Worm (Caenorhabditis elegans) whole organism, L1 larva: Measurements from ENCODE around the gene F40F12.9.
A peak's percentile ranks its signal among the peaks of the same experiment; 100 is the strongest.

Experiments used
- C04F5.9 ChIP-seq: sonication (generic microtip); optimal IDR thresholded peaks from 2 replicates; lab custom pipeline; 2016; ENCODE audit warnings: missing genetic modification characterization, missing compliant biosample characterization
- aha-1 ChIP-seq: fragments of 150-350 bp; optimal IDR thresholded peaks from 2 replicates; lab custom pipeline; 2014; ENCODE audit warnings: missing biosample characterization, missing genetic modification characterization
- aly-2 ChIP-seq: fragments of 150-350 bp; optimal IDR thresholded peaks from 2 replicates; lab custom pipeline; 2014; ENCODE audit warnings: missing biosample characterization, missing genetic modification characterization
- ama-1 ChIP-seq: fragments of 150-350 bp; optimal IDR thresholded peaks from 2 replicates; lab custom pipeline; 2014
- blmp-1 ChIP-seq: fragments of 150-350 bp; optimal IDR thresholded peaks from 2 replicates; lab custom pipeline; 2014; ENCODE audit warnings: missing biosample characterization, missing genetic modification characterization
- ceh-63 ChIP-seq: fragments of 200-800 bp; sonication (Bioruptor generic); optimal IDR thresholded peaks from 2 replicates; lab custom pipeline; 2018; ENCODE audit warnings: mild to moderate bottlenecking, missing genetic modification characterization, missing compliant biosample characterization
- ceh-8 ChIP-seq: fragments of 200-800 bp; sonication (Bioruptor generic); optimal IDR thresholded peaks from 2 replicates; lab custom pipeline; 2018; ENCODE audit warnings: mild to moderate bottlenecking, missing genetic modification characterization, moderate library complexity, missing compliant biosample characterization
- ceh-82 ChIP-seq, 3 experiments: fragments of 150-350 bp in 1 of 3; sonication (generic microtip) in 2 of 3; optimal IDR thresholded peaks; 2 replicates each; lab custom pipeline; 2014 to 2017; ENCODE audit warnings: missing biosample characterization in 3 of 3, missing genetic modification characterization in 3 of 3
- dpl-1 ChIP-seq, 3 experiments: fragments of 150-350 bp in 2 of 3; sonication (generic microtip) in 1 of 3; optimal IDR thresholded peaks; 2 replicates each; lab custom pipeline; 2014 to 2017; ENCODE audit warnings: missing biosample characterization in 3 of 3, missing genetic modification characterization in 3 of 3, missing genetic modification reagents in 3 of 3
- efl-1 ChIP-seq, 4 experiments: fragments of 150-350 bp; optimal IDR thresholded peaks in 3 of 4; peaks in 1 of 4; 1 replicate in 1 of 4; 2 replicates in 3 of 4; lab custom pipeline; 2014; ENCODE audit warnings: missing biosample characterization in 2 of 4, missing genetic modification characterization in 2 of 4, missing genetic modification reagents in 2 of 4
- efl-3 ChIP-seq: fragments of 200-800 bp; sonication (Bioruptor generic); optimal IDR thresholded peaks from 2 replicates; lab custom pipeline; 2018; ENCODE audit warnings: mild to moderate bottlenecking, missing genetic modification characterization, missing compliant biosample characterization
- egl-13 ChIP-seq: sonication (generic microtip); optimal IDR thresholded peaks from 2 replicates; lab custom pipeline; 2016; ENCODE audit warnings: missing genotype, missing genetic modification reagents, missing genetic modification characterization, missing compliant biosample characterization
- egl-27 ChIP-seq, 2 experiments: fragments of 150-350 bp in 1 of 2; sonication (generic microtip); optimal IDR thresholded peaks; 3 replicates each; lab custom pipeline; 2017 to 2018; ENCODE audit warnings: missing biosample characterization in 2 of 2, missing genetic modification characterization in 2 of 2, missing genetic modification reagents in 2 of 2
- elt-3 ChIP-seq, 6 experiments: fragments of 150-350 bp in 1 of 6; sonication (generic microtip); optimal IDR thresholded peaks; 2 replicates each; lab custom pipeline; 2017 to 2018; ENCODE audit warnings: missing biosample characterization in 6 of 6, missing genetic modification characterization in 6 of 6, inconsistent platforms in 1 of 6
- fkh-10 ChIP-seq: sonication (generic microtip); optimal IDR thresholded peaks from 2 replicates; lab custom pipeline; 2017; ENCODE audit warnings: missing biosample characterization, missing genetic modification reagents, missing genetic modification characterization
- fos-1 ChIP-seq: fragments of 150-350 bp; optimal IDR thresholded peaks from 2 replicates; lab custom pipeline; 2014; ENCODE audit warnings: missing biosample characterization, missing genetic modification characterization
- grh-1 ChIP-seq: fragments of 200-800 bp; sonication (Bioruptor generic); IDR thresholded peaks from 2 replicates; pipeline ENCODE4 v1.3.6; 2022; ENCODE audit warnings: missing genetic modification reagents, missing genetic modification characterization, missing compliant biosample characterization
- hlh-17 ChIP-seq: fragments of 200-800 bp; sonication (Bioruptor generic); optimal IDR thresholded peaks from 2 replicates; lab custom pipeline; 2018; ENCODE audit warnings: missing genetic modification characterization, mild to moderate bottlenecking, missing compliant biosample characterization, moderate library complexity, borderline replicate concordance
- hlh-4 ChIP-seq: sonication (generic microtip); optimal IDR thresholded peaks from 2 replicates; lab custom pipeline; 2016; ENCODE audit warnings: mild to moderate bottlenecking, missing genetic modification characterization, missing compliant biosample characterization
- isw-1 ChIP-seq: fragments of 200-800 bp; sonication (Bioruptor generic); IDR thresholded peaks from 2 replicates; pipeline ENCODE4 v1.3.6; 2022; ENCODE audit warnings: missing genetic modification characterization, missing compliant biosample characterization
- lin-14 ChIP-seq: fragments of 200-800 bp; sonication (Bioruptor generic); optimal IDR thresholded peaks from 2 replicates; lab custom pipeline; 2018; ENCODE audit warnings: mild to moderate bottlenecking, missing genetic modification characterization, moderate library complexity, missing compliant biosample characterization
- lin-15B ChIP-seq: fragments of 150-350 bp; sonication (generic microtip); optimal IDR thresholded peaks from 3 replicates; lab custom pipeline; 2014; ENCODE audit warnings: missing biosample characterization, missing genetic modification characterization
- lin-35 ChIP-seq, 2 experiments: fragments of 150-350 bp; optimal IDR thresholded peaks; 2 replicates each; lab custom pipeline; 2014; ENCODE audit warnings: missing biosample characterization in 2 of 2, missing genetic modification characterization in 2 of 2, missing genetic modification reagents in 2 of 2
- mdl-1 ChIP-seq, 2 experiments: fragments of 150-350 bp; optimal IDR thresholded peaks; 2 replicates each; lab custom pipeline; 2014 to 2017; ENCODE audit warnings: missing biosample characterization in 2 of 2, missing genetic modification characterization in 2 of 2, inconsistent platforms in 1 of 2
- mep-1 ChIP-seq: fragments of 150-350 bp; optimal IDR thresholded peaks from 2 replicates; lab custom pipeline; 2014; ENCODE audit warnings: missing biosample characterization, missing genetic modification characterization
- nhr-19 ChIP-seq: fragments of 200-800 bp; sonication (Bioruptor generic); conservative IDR thresholded peaks from 2 replicates; pipeline ENCODE4 v1.3.6; 2022; ENCODE audit warnings: missing genetic modification characterization, missing compliant biosample characterization
- nhr-237 ChIP-seq: fragments of 150-350 bp; optimal IDR thresholded peaks from 2 replicates; lab custom pipeline; 2014; ENCODE audit warnings: missing biosample characterization, missing genetic modification characterization
- nhr-28 ChIP-seq: fragments of 150-350 bp; optimal IDR thresholded peaks from 2 replicates; lab custom pipeline; 2014; ENCODE audit warnings: missing biosample characterization, missing genetic modification characterization
- nhr-47 ChIP-seq: sonication (generic microtip); optimal IDR thresholded peaks from 2 replicates; lab custom pipeline; 2016; ENCODE audit warnings: mild to moderate bottlenecking, missing genetic modification characterization, moderate library complexity, missing compliant biosample characterization
- nhr-71 ChIP-seq: sonication (generic microtip); optimal IDR thresholded peaks from 2 replicates; lab custom pipeline; 2016; ENCODE audit warnings: mild to moderate bottlenecking, missing genetic modification characterization, moderate library complexity, missing compliant biosample characterization
- nhr-76 ChIP-seq: sonication (generic microtip); optimal IDR thresholded peaks from 2 replicates; lab custom pipeline; 2017; ENCODE audit warnings: missing biosample characterization, missing genetic modification characterization
- nhr-77 ChIP-seq: fragments of 150-350 bp; optimal IDR thresholded peaks from 2 replicates; lab custom pipeline; 2014; ENCODE audit warnings: missing biosample characterization, missing genetic modification characterization
- nhr-85 ChIP-seq: sonication (generic microtip); peaks from one replicate; lab custom pipeline; 2016; ENCODE audit warnings: missing genetic modification characterization, inconsistent platforms, missing compliant biosample characterization
- pax-3 ChIP-seq: fragments of 200-800 bp; sonication (Bioruptor generic); optimal IDR thresholded peaks from 2 replicates; lab custom pipeline; 2018; ENCODE audit warnings: mild to moderate bottlenecking, missing genetic modification characterization, moderate library complexity, missing compliant biosample characterization
- snu-23 ChIP-seq: sonication (generic microtip); optimal IDR thresholded peaks from 2 replicates; lab custom pipeline; 2016; ENCODE audit warnings: missing genetic modification characterization, missing compliant biosample characterization
- tlp-1 ChIP-seq: fragments of 150-350 bp; optimal IDR thresholded peaks from 2 replicates; lab custom pipeline; 2014; ENCODE audit warnings: missing biosample characterization, missing genetic modification characterization
- unc-130 ChIP-seq: fragments of 150-350 bp; optimal IDR thresholded peaks from 2 replicates; lab custom pipeline; 2017; ENCODE audit warnings: missing biosample characterization, missing genetic modification characterization, inconsistent platforms
- unc-30 ChIP-seq: sonication (generic microtip); optimal IDR thresholded peaks from 2 replicates; lab custom pipeline; 2017; ENCODE audit warnings: missing biosample characterization, missing genetic modification characterization
- vab-15 ChIP-seq: sonication (generic microtip); optimal IDR thresholded peaks from 2 replicates; lab custom pipeline; 2017; ENCODE audit warnings: missing genotype, mild to moderate bottlenecking, missing genetic modification characterization, missing compliant biosample characterization
- xbp-1 ChIP-seq: sonication (generic microtip); optimal IDR thresholded peaks from 2 replicates; lab custom pipeline; 2016; ENCODE audit warnings: missing genetic modification characterization, missing compliant biosample characterization
- ztf-11 ChIP-seq, 2 experiments: sonication (generic microtip); optimal IDR thresholded peaks; 2 replicates each; lab custom pipeline; 2016 to 2017; ENCODE audit warnings: missing genetic modification characterization in 2 of 2, missing biosample characterization in 1 of 2, missing compliant biosample characterization in 1 of 2

Gene F40F12.9

ce11 chrIII:9920764-9921163 is 9.6 kb downstream of the F40F12.9 start, which contains the start of gene F40F12.3 (continued):
- TF ChIP-seq pax-3 (no peak), nhr-237 (tag; lab: Kevin White, UChicago) (no peak), xbp-1 (tag; lab: Kevin White, UChicago) (no peak), unc-130 (tag; lab: Kevin White, UChicago) (no peak)
- TF ChIP-seq, all 84 proteins: peak for 0

- no peak for TF ChIP-seq ceh-82 (tag; optimal IDR thresholded peaks at IDR 0.05; lab: Kevin White, UChicago)
- TF ChIP-seq ceh-63, result no peak
- no peak for TF ChIP-seq egl-27 (tag; optimal IDR thresholded peaks at IDR 0.05; lab: Kevin White, UChicago)
- no peak for TF ChIP-seq nhr-237 (tag; lab: Kevin White, UChicago)
- TF ChIP-seq lin-35 (GFP tag; optimal IDR thresholded peaks at IDR 0.05; lab: Kevin White, UChicago), result no peak
- no peak for TF ChIP-seq efl-3
- TF ChIP-seq hlh-17 (GFP tag; lab: Kevin White, UChicago), result no peak
- TF ChIP-seq fkh-10 (GFP tag; lab: Kevin White, UChicago), result no peak
- no peak for TF ChIP-seq aly-2 (tag; lab: Kevin White, UChicago)
- no peak for TF ChIP-seq dpl-1 (GFP tag; optimal IDR thresholded peaks at IDR 0.05; lab: Kevin White, UChicago)
- no peak for TF ChIP-seq unc-130 (tag; lab: Kevin White, UChicago)
- TF ChIP-seq vab-15, result no peak
- TF ChIP-seq aha-1 (tag; lab: Kevin White, UChicago), result no peak
- no peak for TF ChIP-seq mdl-1 (tag; optimal IDR thresholded peaks at IDR 0.05; lab: Kevin White, UChicago)
- TF ChIP-seq lin-14 (GFP tag; lab: Kevin White, UChicago), result no peak
- no peak for TF ChIP-seq hlh-4
- no peak for TF ChIP-seq blmp-1 (tag; lab: Kevin White, UChicago)
- TF ChIP-seq lin-15B, result no peak
- no peak for TF ChIP-seq nhr-76 (tag; lab: Kevin White, UChicago)
Measured at ce11 chrIII:9922310-9922709, 11.2 kb downstream of the F40F12.9 start.

DNA sequence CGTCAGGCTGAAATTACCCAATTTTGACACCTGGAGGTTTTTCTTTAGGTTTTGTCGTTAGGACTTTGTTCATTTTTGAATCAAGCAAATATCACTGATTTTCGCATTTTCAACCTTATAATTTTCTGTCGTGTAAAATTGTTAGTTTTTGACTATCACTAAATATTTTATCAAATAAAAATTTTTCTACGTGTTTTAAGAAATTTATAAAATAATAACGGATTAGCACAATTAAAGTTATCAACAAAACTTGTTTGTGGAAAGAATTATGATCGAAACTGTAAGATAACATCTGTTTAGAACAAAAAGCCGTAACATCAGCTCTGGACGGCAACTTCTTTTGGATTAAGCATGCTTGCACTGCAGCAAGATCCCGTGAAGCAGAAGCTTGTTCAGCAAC is 11.7 kb downstream of the F40F12.9 start, which contains the start of gene cbp-2:
Gene cbp-2, plus strand, starts transcription at position 301 of the 400 bp plus-strand sequence.
- TF ChIP-seq grh-1 (GFP tag; lab: Robert Waterston, UW) (no peak), nhr-77 (no peak), ztf-11 (tag; optimal IDR thresholded peaks at IDR 0.05; lab: Kevin White, UChicago) (no peak), egl-13 (tag; lab: Kevin White, UChicago) (no peak), ceh-82 (tag; optimal IDR thresholded peaks at IDR 0.05; lab: Kevin White, UChicago) (no peak), C04F5.9 (tag; lab: Kevin White, UChicago) (no peak), nhr-85 (tag; lab: Kevin White, UChicago) (no peak), nhr-19 (GFP tag; lab: Robert Waterston, UW) (no peak), ceh-8 (GFP tag; lab: Kevin White, UChicago) (no peak)

ce11 chrIII:9926650-9927049 is 15.5 kb downstream of the F40F12.9 start, which contains the start of gene ttr-3:
TSS of gene ttr-3 (minus strand) at chrIII:9926750.
- TF ChIP-seq ama-1 (lab: Kevin White, UChicago) (no peak), mep-1 (tag; lab: Kevin White, UChicago) (no peak), nhr-47 (tag; lab: Kevin White, UChicago) (no peak), isw-1 (no peak)
- TF ChIP-seq, all 84 proteins: peak for 0

DNA sequence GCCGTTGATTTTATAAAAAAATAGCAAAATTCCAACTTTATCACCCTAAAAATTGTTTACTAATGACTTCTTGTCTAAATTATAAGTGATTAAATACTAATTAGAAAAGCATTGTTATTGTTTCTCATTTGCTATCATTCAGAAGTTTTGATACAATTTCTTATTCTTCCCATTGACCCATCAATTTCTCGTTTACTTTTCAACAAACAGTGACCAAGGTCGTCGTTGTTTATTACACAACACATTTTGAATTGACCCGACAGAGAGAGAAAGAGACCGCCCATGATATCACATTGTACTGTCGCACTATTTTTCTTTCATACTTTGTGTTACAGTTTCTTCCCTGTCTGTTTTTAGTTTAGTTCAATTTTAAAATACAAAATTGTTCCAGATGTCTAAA is 16.2 kb downstream of the F40F12.9 start, which contains the start of gene ttr-2:
Gene ttr-2, plus strand, starts transcription at position 392 of the 400 bp plus-strand sequence.
- peak; percentile 10 for TF ChIP-seq mep-1 (tag; lab: Kevin White, UChicago)
- peak in 2 of 6 experiments; percentile 46 to 56 for TF ChIP-seq elt-3 (tag; optimal IDR thresholded peaks at IDR 0.05; lab: Kevin White, UChicago)
- no peak for TF ChIP-seq fos-1
- TF ChIP-seq efl-1 (optimal IDR thresholded peaks at IDR 0.05; lab: Kevin White, UChicago), result no peak
- TF ChIP-seq efl-1 (GFP tag; optimal IDR thresholded peaks at IDR 0.05 in 1 of 2; lab: Kevin White, UChicago), result peak in 1 of 2 experiments; percentile 73
- no peak for TF ChIP-seq unc-30 (tag; lab: Kevin White, UChicago)
- no peak for TF ChIP-seq hlh-4
- TF ChIP-seq snu-23 (GFP tag; lab: Kevin White, UChicago), result peak; percentile 35
- TF ChIP-seq blmp-1 (tag; lab: Kevin White, UChicago), result peak; percentile 48
- peak; percentile 77 for TF ChIP-seq nhr-85 (tag; lab: Kevin White, UChicago)
- TF ChIP-seq nhr-71, result peak; percentile 21
- TF ChIP-seq tlp-1, result no peak
- peak; percentile 67 for TF ChIP-seq lin-14 (GFP tag; lab: Kevin White, UChicago)
- no peak for TF ChIP-seq nhr-28
